Worm (Caenorhabditis elegans) whole organism, L2 larva: ENCODE results near the gene Y82E9BR.10.
"Not testable (repeated sequence)": the region's sequence is repeated elsewhere in the genome, so short reads cannot be mapped to it uniquely, and the experiment has no call there.

Experiments
- R02D3.7 ChIP-seq: fragments of 150-350 bp; optimal IDR thresholded peaks from 2 replicates; lab custom pipeline; 2014; ENCODE audit warnings: missing biosample characterization, missing genetic modification characterization
- nhr-237 ChIP-seq: fragments of 150-350 bp; optimal IDR thresholded peaks from 2 replicates; lab custom pipeline; 2014; ENCODE audit warnings: missing biosample characterization, missing genetic modification characterization
- nhr-25 ChIP-seq: fragments of 150-350 bp; sonication (generic microtip); optimal IDR thresholded peaks from 3 replicates; lab custom pipeline; 2014; ENCODE audit warnings: missing biosample characterization, missing genetic modification characterization
- skn-1 ChIP-seq: sonication (generic microtip); optimal IDR thresholded peaks from 2 replicates; lab custom pipeline; 2017; ENCODE audit warnings: missing biosample characterization, missing genetic modification characterization
- unc-39 ChIP-seq: fragments of 150-350 bp; optimal IDR thresholded peaks from 2 replicates; lab custom pipeline; 2014; ENCODE audit warnings: missing biosample characterization, missing genetic modification characterization

DNA sequence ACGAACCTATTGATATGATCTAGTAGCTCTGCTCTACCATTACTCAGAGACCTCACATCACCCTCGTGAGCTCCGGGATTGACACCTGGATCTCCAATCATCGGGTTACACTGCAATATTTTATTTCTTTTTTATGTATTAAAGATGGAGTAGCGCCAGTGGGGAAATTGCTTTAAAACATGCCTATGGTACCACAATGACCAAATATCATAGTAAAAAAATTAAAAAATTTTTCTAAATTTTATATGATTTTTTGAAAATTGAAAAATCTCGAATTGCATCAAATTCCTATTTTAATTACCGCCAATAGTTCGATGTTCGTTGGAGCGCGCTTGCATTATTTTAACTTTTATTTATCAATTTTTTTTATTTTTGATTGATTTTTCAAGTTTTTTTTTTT lies 2.5 kb upstream of the Y82E9BR.10 start, which contains the start of gene pals-40:
- TF ChIP-seq unc-39 (tag; lab: Kevin White, UChicago); nhr-237 (tag; lab: Kevin White, UChicago); R02D3.7 (tag; lab: Kevin White, UChicago); nhr-25; skn-1 (tag; lab: Kevin White, UChicago): not testable (repeated sequence)
